Worm (Caenorhabditis elegans) whole organism, mixed stage, embryonic: Measurements from ENCODE around the gene F07B10.4.

Experiments
- ceh-39 ChIP-seq: fragments of 150-350 bp; optimal IDR thresholded peaks from 2 replicates; lab custom pipeline; 2014; ENCODE audit warnings: missing biosample characterization, missing genetic modification characterization
- ceh-83 ChIP-seq: fragments of 200-800 bp; sonication (Bioruptor generic); optimal IDR thresholded peaks from 2 replicates; lab custom pipeline; 2018; ENCODE audit warnings: mild to moderate bottlenecking, missing genetic modification characterization, missing compliant biosample characterization
- elt-1 ChIP-seq: sonication (generic microtip); optimal IDR thresholded peaks from 2 replicates; lab custom pipeline; 2017; ENCODE audit warnings: missing genetic modification characterization, mild to moderate bottlenecking, missing compliant biosample characterization, antibody characterized with exemption, moderate library complexity, borderline replicate concordance; ENCODE audit not compliant: insufficient read depth
- mep-1 ChIP-seq: fragments of 150-350 bp; optimal IDR thresholded peaks from 2 replicates; lab custom pipeline; 2017; ENCODE audit warnings: missing biosample characterization, missing genetic modification reagents, missing genetic modification characterization, inconsistent platforms
- nhr-12 ChIP-seq: fragments of 150-350 bp; optimal IDR thresholded peaks from 2 replicates; lab custom pipeline; 2014; ENCODE audit warnings: missing biosample characterization, missing genetic modification characterization
- nhr-28 ChIP-seq: fragments of 150-350 bp; optimal IDR thresholded peaks from 2 replicates; lab custom pipeline; 2014; ENCODE audit warnings: missing biosample characterization, missing genetic modification characterization
- nhr-76 ChIP-seq: sonication (generic microtip); optimal IDR thresholded peaks from 2 replicates; lab custom pipeline; 2017; ENCODE audit warnings: missing biosample characterization, missing genetic modification characterization
- pha-4 ChIP-seq: fragments of 150-350 bp; optimal IDR thresholded peaks from 2 replicates; lab custom pipeline; 2018; ENCODE audit warnings: missing biosample characterization, missing genetic modification reagents, missing genetic modification characterization
- sptf-1 ChIP-seq: sonication (generic microtip); optimal IDR thresholded peaks from 2 replicates; lab custom pipeline; 2017; ENCODE audit warnings: mild to moderate bottlenecking, missing genetic modification characterization, moderate library complexity, missing compliant biosample characterization
- unc-62 ChIP-seq: fragments of 150-350 bp; optimal IDR thresholded peaks from 2 replicates; lab custom pipeline; 2014; ENCODE audit warnings: missing biosample characterization, missing genetic modification reagents, missing genetic modification characterization
- ztf-11 ChIP-seq: fragments of 150-350 bp; optimal IDR thresholded peaks from 2 replicates; lab custom pipeline; 2014; ENCODE audit warnings: missing biosample characterization, missing genetic modification characterization

ce11 chrV:11260622-11261021 lies 2.3 kb downstream of the F07B10.4 start, which contains the start of gene F07B10.7:
- TF ChIP-seq ztf-11 (tag; lab: Kevin White, UChicago): no peak
- TF ChIP-seq unc-62: no peak
- no peak for TF ChIP-seq pha-4 (tag; lab: Kevin White, UChicago)
- no peak for TF ChIP-seq nhr-76 (tag; lab: Kevin White, UChicago)
- no peak for TF ChIP-seq nhr-28 (tag; lab: Kevin White, UChicago)
- no peak for TF ChIP-seq ceh-39 (tag; lab: Kevin White, UChicago)
- TF ChIP-seq mep-1: no peak
- no peak for TF ChIP-seq sptf-1
- no peak for TF ChIP-seq elt-1 (tag; lab: Kevin White, UChicago)
- no peak for TF ChIP-seq ceh-83
- TF ChIP-seq nhr-12 (tag; lab: Kevin White, UChicago): no peak
